Worm (Caenorhabditis elegans) whole organism, L1 larva: ENCODE data around the gene str-102.
"Not testable (repeated sequence)": the region's sequence is repeated elsewhere in the genome, so short reads cannot be mapped to it uniquely, and the experiment has no call there.

ENCODE experiments used
- blmp-1 ChIP-seq: fragments of 150-350 bp; optimal IDR thresholded peaks from 2 replicates; lab custom pipeline; 2014; ENCODE audit warnings: missing biosample characterization, missing genetic modification characterization
- ceh-8 ChIP-seq: fragments of 200-800 bp; sonication (Bioruptor generic); optimal IDR thresholded peaks from 2 replicates; lab custom pipeline; 2018; ENCODE audit warnings: mild to moderate bottlenecking, missing genetic modification characterization, moderate library complexity, missing compliant biosample characterization
- ceh-90 ChIP-seq: sonication (generic microtip); optimal IDR thresholded peaks from 2 replicates; lab custom pipeline; 2016; ENCODE audit warnings: missing genetic modification characterization, missing compliant biosample characterization
- ces-1 ChIP-seq: fragments of 150-350 bp; optimal IDR thresholded peaks from 2 replicates; lab custom pipeline; 2014; ENCODE audit warnings: missing biosample characterization, missing genetic modification reagents, missing genetic modification characterization
- dsc-1 ChIP-seq: sonication (generic microtip); optimal IDR thresholded peaks from 2 replicates; lab custom pipeline; 2016; ENCODE audit warnings: mild to moderate bottlenecking, missing genetic modification characterization, missing compliant biosample characterization
- egl-27 ChIP-seq, 2 experiments: fragments of 150-350 bp in 1 of 2; sonication (generic microtip); optimal IDR thresholded peaks; 3 replicates each; lab custom pipeline; 2017 to 2018; ENCODE audit warnings: missing biosample characterization in 2 of 2, missing genetic modification characterization in 2 of 2, missing genetic modification reagents in 2 of 2
- elt-2 ChIP-seq: sonication (generic microtip); optimal IDR thresholded peaks from 2 replicates; lab custom pipeline; 2016; ENCODE audit warnings: missing genetic modification characterization, mild to moderate bottlenecking, inconsistent platforms, missing compliant biosample characterization, missing genetic modification reagents
- ets-5 ChIP-seq: fragments of 200-800 bp; sonication (Bioruptor generic); IDR thresholded peaks from 2 replicates; pipeline ENCODE4 v1.3.6; 2022; ENCODE audit warnings: missing genetic modification characterization, missing compliant biosample characterization
- fos-1 ChIP-seq: fragments of 150-350 bp; optimal IDR thresholded peaks from 2 replicates; lab custom pipeline; 2014; ENCODE audit warnings: missing biosample characterization, missing genetic modification characterization
- grh-1 ChIP-seq: fragments of 200-800 bp; sonication (Bioruptor generic); IDR thresholded peaks from 2 replicates; pipeline ENCODE4 v1.3.6; 2022; ENCODE audit warnings: missing genetic modification reagents, missing genetic modification characterization, missing compliant biosample characterization
- isw-1 ChIP-seq: fragments of 200-800 bp; sonication (Bioruptor generic); IDR thresholded peaks from 2 replicates; pipeline ENCODE4 v1.3.6; 2022; ENCODE audit warnings: missing genetic modification characterization, missing compliant biosample characterization
- jun-1 ChIP-seq: fragments of 150-350 bp; optimal IDR thresholded peaks from 2 replicates; lab custom pipeline; 2014; ENCODE audit warnings: missing biosample characterization, missing genetic modification reagents, missing genetic modification characterization
- lin-35 ChIP-seq, 2 experiments: fragments of 150-350 bp; optimal IDR thresholded peaks; 2 replicates each; lab custom pipeline; 2014; ENCODE audit warnings: missing biosample characterization in 2 of 2, missing genetic modification characterization in 2 of 2, missing genetic modification reagents in 2 of 2
- lin-39 ChIP-seq: fragments of 150-350 bp; optimal IDR thresholded peaks from 2 replicates; lab custom pipeline; 2014; ENCODE audit warnings: missing biosample characterization, missing genetic modification reagents, missing genetic modification characterization
- lir-3 ChIP-seq: sonication (generic microtip); optimal IDR thresholded peaks from 2 replicates; lab custom pipeline; 2016; ENCODE audit warnings: mild to moderate bottlenecking, missing genetic modification characterization, moderate library complexity, missing compliant biosample characterization; ENCODE audit not compliant: poor library complexity
- mdl-1 ChIP-seq, 2 experiments: fragments of 150-350 bp; optimal IDR thresholded peaks; 2 replicates each; lab custom pipeline; 2014 to 2017; ENCODE audit warnings: missing biosample characterization in 2 of 2, missing genetic modification characterization in 2 of 2, inconsistent platforms in 1 of 2
- mef-2 ChIP-seq: fragments of 150-350 bp; optimal IDR thresholded peaks from 2 replicates; lab custom pipeline; 2014; ENCODE audit warnings: missing biosample characterization, missing genetic modification characterization
- nhr-237 ChIP-seq: fragments of 150-350 bp; optimal IDR thresholded peaks from 2 replicates; lab custom pipeline; 2014; ENCODE audit warnings: missing biosample characterization, missing genetic modification characterization
- nhr-47 ChIP-seq: sonication (generic microtip); optimal IDR thresholded peaks from 2 replicates; lab custom pipeline; 2016; ENCODE audit warnings: mild to moderate bottlenecking, missing genetic modification characterization, moderate library complexity, missing compliant biosample characterization
- nhr-77 ChIP-seq: fragments of 150-350 bp; optimal IDR thresholded peaks from 2 replicates; lab custom pipeline; 2014; ENCODE audit warnings: missing biosample characterization, missing genetic modification characterization
- pqm-1 ChIP-seq: sonication (generic microtip); optimal IDR thresholded peaks from 3 replicates; lab custom pipeline; 2017; ENCODE audit warnings: missing biosample characterization, missing genetic modification characterization
- rnt-1 ChIP-seq: sonication (generic microtip); optimal IDR thresholded peaks from 2 replicates; lab custom pipeline; 2016; ENCODE audit warnings: mild to moderate bottlenecking, missing genetic modification characterization, moderate library complexity, missing compliant biosample characterization
- skn-1 ChIP-seq: fragments of 150-350 bp; optimal IDR thresholded peaks from 2 replicates; lab custom pipeline; 2014; ENCODE audit warnings: missing biosample characterization, missing genetic modification characterization
- snpc-4 ChIP-seq: fragments of 150-350 bp; optimal IDR thresholded peaks from 2 replicates; lab custom pipeline; 2014; ENCODE audit warnings: missing biosample characterization, missing genetic modification characterization
- snu-23 ChIP-seq: sonication (generic microtip); optimal IDR thresholded peaks from 2 replicates; lab custom pipeline; 2016; ENCODE audit warnings: missing genetic modification characterization, missing compliant biosample characterization
- tbx-2 ChIP-seq: sonication (generic microtip); optimal IDR thresholded peaks from 2 replicates; lab custom pipeline; 2016; ENCODE audit warnings: missing genetic modification characterization, missing compliant biosample characterization
- tlp-1 ChIP-seq: fragments of 150-350 bp; optimal IDR thresholded peaks from 2 replicates; lab custom pipeline; 2014; ENCODE audit warnings: missing biosample characterization, missing genetic modification characterization
- unc-30 ChIP-seq: sonication (generic microtip); optimal IDR thresholded peaks from 2 replicates; lab custom pipeline; 2017; ENCODE audit warnings: missing biosample characterization, missing genetic modification characterization
- unc-86 ChIP-seq: sonication (generic microtip); optimal IDR thresholded peaks from 2 replicates; lab custom pipeline; 2016; ENCODE audit warnings: missing genetic modification characterization, missing compliant biosample characterization
- unc-98 ChIP-seq: fragments of 200-800 bp; sonication (Bioruptor generic); IDR thresholded peaks from 2 replicates; pipeline ENCODE4 v1.3.6; 2022; ENCODE audit warnings: missing genetic modification characterization, missing compliant biosample characterization
- vab-15 ChIP-seq: sonication (generic microtip); optimal IDR thresholded peaks from 2 replicates; lab custom pipeline; 2017; ENCODE audit warnings: missing genotype, mild to moderate bottlenecking, missing genetic modification characterization, missing compliant biosample characterization
- zip-4 ChIP-seq: fragments of 200-800 bp; sonication (Bioruptor generic); optimal IDR thresholded peaks from 2 replicates; lab custom pipeline; 2018; ENCODE audit warnings: mild to moderate bottlenecking, missing genetic modification characterization, moderate library complexity, missing compliant biosample characterization

str-102 gene

ce11 chrV:15361412-15361811 is 23.4 kb upstream of the str-102 start, which contains the start of gene ech-1.1:
ech-1.1 (minus strand) TSS chrV:15361512.
- not testable (repeated sequence) for TF ChIP-seq skn-1, tlp-1, unc-86 (tag; lab: Kevin White, UChicago)

- TF ChIP-seq unc-86 (tag; lab: Kevin White, UChicago) (no peak), tbx-2 (tag; lab: Kevin White, UChicago) (no peak), rnt-1 (tag; lab: Kevin White, UChicago) (no peak), snu-23 (GFP tag; lab: Kevin White, UChicago) (no peak), ets-5 (GFP tag; lab: Robert Waterston, UW) (no peak), vab-15 (tag; lab: Kevin White, UChicago) (no peak), mdl-1 (tag; optimal IDR thresholded peaks at IDR 0.05; lab: Kevin White, UChicago) (no peak), dsc-1 (tag; lab: Kevin White, UChicago) (no peak), ceh-8 (GFP tag; lab: Kevin White, UChicago) (no peak), nhr-77 (tag; lab: Kevin White, UChicago) (no peak)
- TF ChIP-seq, all 84 proteins: peak for 0
Observed at ce11 chrV:15367770-15368169, 17.1 kb upstream of the str-102 start.

- TF ChIP-seq blmp-1 (tag; lab: Kevin White, UChicago) (no peak), pqm-1 (tag; lab: Kevin White, UChicago) (no peak), fos-1 (tag; lab: Kevin White, UChicago) (no peak), grh-1 (GFP tag; lab: Robert Waterston, UW) (no peak), nhr-47 (tag; lab: Kevin White, UChicago) (no peak), zip-4 (GFP tag; lab: Kevin White, UChicago) (no peak)
Observed at ce11 chrV:15369707-15370106, 15.1 kb upstream of the str-102 start, which contains the start of gene nhr-269. nhr-269 (minus strand) TSS chrV:15369807.

ce11 chrV:15376223-15376622 is 8.6 kb upstream of the str-102 start, which contains the start of gene srh-52:
srh-52 (minus strand) TSS chrV:15376323.
- TF ChIP-seq unc-98 (GFP tag; lab: Robert Waterston, UW), result no peak
- no peak for TF ChIP-seq nhr-47 (tag; lab: Kevin White, UChicago)
- TF ChIP-seq lin-39 (tag; lab: Kevin White, UChicago), result no peak
- TF ChIP-seq lir-3 (tag; lab: Kevin White, UChicago), result no peak
- TF ChIP-seq nhr-237, result no peak

- TF ChIP-seq ceh-8 (GFP tag; lab: Kevin White, UChicago), result no peak
- no peak for TF ChIP-seq ceh-90
- no peak for TF ChIP-seq ets-5 (GFP tag; lab: Robert Waterston, UW)
- no peak for TF ChIP-seq jun-1
- TF ChIP-seq unc-30 (tag; lab: Kevin White, UChicago), result no peak
- TF ChIP-seq rnt-1 (tag; lab: Kevin White, UChicago), result no peak
- TF ChIP-seq skn-1 (tag; lab: Kevin White, UChicago), result no peak
- TF ChIP-seq elt-2 (tag; lab: Kevin White, UChicago), result no peak
- TF ChIP-seq isw-1 (GFP tag; lab: Robert Waterston, UW), result no peak
- no peak for TF ChIP-seq snpc-4
- TF ChIP-seq mef-2 (tag; lab: Kevin White, UChicago), result no peak
- TF ChIP-seq egl-27 (tag; optimal IDR thresholded peaks at IDR 0.05; lab: Kevin White, UChicago), result no peak
- no peak for TF ChIP-seq ces-1 (GFP tag; lab: Kevin White, UChicago)
- TF ChIP-seq snu-23 (GFP tag; lab: Kevin White, UChicago), result no peak
- no peak for TF ChIP-seq lin-35 (GFP tag; optimal IDR thresholded peaks at IDR 0.05; lab: Kevin White, UChicago)
Observed at ce11 chrV:15377903-15378302, 6.9 kb upstream of the str-102 start, which contains the start of gene srh-122. srh-122 (minus strand) TSS chrV:15378003.
